Worm (Caenorhabditis elegans) whole organism, late embryonic: ENCODE measurements around the gene M01H9.3.
A peak's percentile ranks its signal among the peaks of the same experiment; 100 is the strongest.

ENCODE experiments used
- C08G9.2 ChIP-seq: sonication (generic microtip); optimal IDR thresholded peaks from 2 replicates; lab custom pipeline; 2016; ENCODE audit warnings: mild to moderate bottlenecking, missing genetic modification characterization, moderate library complexity, missing compliant biosample characterization
- F13H6.1 ChIP-seq: sonication (generic microtip); optimal IDR thresholded peaks from 2 replicates; lab custom pipeline; 2016; ENCODE audit warnings: missing genetic modification characterization, missing compliant biosample characterization
- ahr-1 ChIP-seq: sonication (generic microtip); optimal IDR thresholded peaks from 2 replicates; lab custom pipeline; 2016; ENCODE audit warnings: missing genetic modification characterization, missing compliant biosample characterization
- ama-1 ChIP-seq: fragments of 150-350 bp; optimal IDR thresholded peaks from 2 replicates; lab custom pipeline; 2014
- ceh-14 ChIP-seq: sonication (generic microtip); optimal IDR thresholded peaks from 2 replicates; lab custom pipeline; 2016; ENCODE audit warnings: missing genotype, missing genetic modification characterization, missing compliant biosample characterization
- ceh-19 ChIP-seq: fragments of 200-800 bp; sonication (Bioruptor generic); optimal IDR thresholded peaks from 2 replicates; lab custom pipeline; 2018; ENCODE audit warnings: mild to moderate bottlenecking, missing genetic modification characterization, missing compliant biosample characterization
- ceh-30 ChIP-seq: fragments of 150-350 bp; optimal IDR thresholded peaks from 2 replicates; lab custom pipeline; 2014; ENCODE audit warnings: missing biosample characterization, missing genetic modification characterization
- ceh-31 ChIP-seq: sonication (generic microtip); optimal IDR thresholded peaks from 2 replicates; lab custom pipeline; 2016; ENCODE audit warnings: missing genetic modification characterization, missing compliant biosample characterization
- ceh-34 ChIP-seq: sonication (generic microtip); optimal IDR thresholded peaks from 2 replicates; lab custom pipeline; 2016; ENCODE audit warnings: mild to moderate bottlenecking, missing genetic modification characterization, missing compliant biosample characterization
- ceh-45 ChIP-seq: fragments of 200-800 bp; sonication (Bioruptor generic); IDR thresholded peaks from 2 replicates; pipeline ENCODE4 v1.3.6; 2022; ENCODE audit warnings: missing genetic modification reagents, missing genetic modification characterization, missing compliant biosample characterization
- ceh-6 ChIP-seq: fragments of 200-800 bp; sonication (Bioruptor generic); optimal IDR thresholded peaks from 2 replicates; lab custom pipeline; 2018; ENCODE audit warnings: mild to moderate bottlenecking, missing genetic modification characterization, missing compliant biosample characterization
- ceh-9 ChIP-seq: sonication (generic microtip); optimal IDR thresholded peaks from 2 replicates; lab custom pipeline; 2016; ENCODE audit warnings: mild to moderate bottlenecking, missing genetic modification characterization, inconsistent platforms, missing compliant biosample characterization
- che-1 ChIP-seq: sonication (generic microtip); optimal IDR thresholded peaks from 2 replicates; lab custom pipeline; 2016; ENCODE audit warnings: mild to moderate bottlenecking, missing genetic modification characterization, missing compliant biosample characterization
- dmd-4 ChIP-seq: sonication (generic microtip); optimal IDR thresholded peaks from 2 replicates; lab custom pipeline; 2016; ENCODE audit warnings: borderline replicate concordance, missing genetic modification characterization, missing compliant biosample characterization
- dve-1 ChIP-seq: sonication (generic microtip); optimal IDR thresholded peaks from 2 replicates; lab custom pipeline; 2017; ENCODE audit warnings: antibody characterized with exemption, mild to moderate bottlenecking, missing genetic modification characterization, missing compliant biosample characterization
- elt-2 ChIP-seq: sonication (generic microtip); optimal IDR thresholded peaks from 2 replicates; lab custom pipeline; 2016; ENCODE audit warnings: missing genetic modification reagents, missing genetic modification characterization, missing compliant biosample characterization
- ets-4 ChIP-seq: sonication (generic microtip); optimal IDR thresholded peaks from 2 replicates; lab custom pipeline; 2016; ENCODE audit warnings: missing genetic modification characterization, missing compliant biosample characterization
- fax-1 ChIP-seq: sonication (generic microtip); optimal IDR thresholded peaks from 2 replicates; lab custom pipeline; 2016; ENCODE audit warnings: missing genotype, missing genetic modification characterization, missing compliant biosample characterization
- hlh-13 ChIP-seq: fragments of 200-800 bp; sonication (Bioruptor generic); optimal IDR thresholded peaks from 2 replicates; lab custom pipeline; 2018; ENCODE audit warnings: mild to moderate bottlenecking, missing genetic modification characterization, missing compliant biosample characterization
- mec-3 ChIP-seq: sonication (generic microtip); optimal IDR thresholded peaks from 2 replicates; lab custom pipeline; 2016; ENCODE audit warnings: borderline replicate concordance, missing genetic modification characterization, missing compliant biosample characterization
- nfya-1 ChIP-seq: sonication (generic microtip); optimal IDR thresholded peaks from 2 replicates; lab custom pipeline; 2017; ENCODE audit warnings: missing genetic modification characterization, mild to moderate bottlenecking, missing compliant biosample characterization, antibody characterized with exemption, moderate library complexity
- nhr-232 ChIP-seq: sonication (generic microtip); optimal IDR thresholded peaks from 2 replicates; lab custom pipeline; 2016; ENCODE audit warnings: missing genetic modification characterization, missing compliant biosample characterization
- odd-2 ChIP-seq: sonication (generic microtip); optimal IDR thresholded peaks from 2 replicates; lab custom pipeline; 2017; ENCODE audit warnings: antibody characterized with exemption, mild to moderate bottlenecking, missing genetic modification characterization, missing compliant biosample characterization
- pag-3 ChIP-seq: sonication (generic microtip); optimal IDR thresholded peaks from 2 replicates; lab custom pipeline; 2016; ENCODE audit warnings: missing compliant biosample characterization, missing genetic modification characterization, borderline replicate concordance
- pat-9 ChIP-seq: fragments of 200-800 bp; sonication (Bioruptor generic); optimal IDR thresholded peaks from 2 replicates; lab custom pipeline; 2018; ENCODE audit warnings: mild to moderate bottlenecking, missing genetic modification characterization, moderate library complexity, missing compliant biosample characterization
- pax-1 ChIP-seq: fragments of 150-350 bp; optimal IDR thresholded peaks from 2 replicates; lab custom pipeline; 2014; ENCODE audit warnings: missing biosample characterization, missing genetic modification characterization
- pha-4 ChIP-seq: fragments of 150-350 bp; optimal IDR thresholded peaks from 2 replicates; lab custom pipeline; 2018; ENCODE audit warnings: missing biosample characterization, missing genetic modification reagents, missing genetic modification characterization
- pqm-1 ChIP-seq: sonication (generic microtip); optimal IDR thresholded peaks from 2 replicates; lab custom pipeline; 2016; ENCODE audit warnings: missing genetic modification characterization, missing compliant biosample characterization
- ref-2 ChIP-seq: sonication (generic microtip); optimal IDR thresholded peaks from 2 replicates; lab custom pipeline; 2016; ENCODE audit warnings: missing genetic modification characterization, missing compliant biosample characterization
- sox-2 ChIP-seq: fragments of 200-800 bp; sonication (Bioruptor generic); IDR thresholded peaks from 2 replicates; pipeline ENCODE4 v1.3.6; 2022; ENCODE audit warnings: missing genetic modification reagents, missing genetic modification characterization, missing compliant biosample characterization
- syd-9 ChIP-seq: sonication (generic microtip); optimal IDR thresholded peaks from 2 replicates; lab custom pipeline; 2016; ENCODE audit warnings: mild to moderate bottlenecking, missing genetic modification characterization, moderate library complexity, missing compliant biosample characterization
- tbx-7 ChIP-seq: sonication (generic microtip); optimal IDR thresholded peaks from 2 replicates; lab custom pipeline; 2016; ENCODE audit warnings: missing genotype, missing genetic modification characterization, missing compliant biosample characterization
- ttx-3 ChIP-seq: sonication (generic microtip); optimal IDR thresholded peaks from 2 replicates; lab custom pipeline; 2016; ENCODE audit warnings: missing genetic modification reagents, missing genetic modification characterization, missing compliant biosample characterization
- unc-3 ChIP-seq, 2 experiments: fragments of 200-800 bp in 1 of 2; sonication (Bioruptor generic) in 1 of 2; sonication (generic microtip) in 1 of 2; conservative IDR thresholded peaks in 1 of 2; optimal IDR thresholded peaks in 1 of 2; 2 replicates each; pipeline versions ENCODE4 v1.3.6 to Lab custom; 2016 to 2022; ENCODE audit warnings: missing compliant biosample characterization in 2 of 2, missing genetic modification characterization in 2 of 2, missing genetic modification reagents in 1 of 2
- unc-42 ChIP-seq: sonication (generic microtip); optimal IDR thresholded peaks from 2 replicates; lab custom pipeline; 2016; ENCODE audit warnings: missing genotype, missing genetic modification characterization, missing compliant biosample characterization
- unc-55 ChIP-seq: sonication (generic microtip); optimal IDR thresholded peaks from 2 replicates; lab custom pipeline; 2017; ENCODE audit warnings: missing biosample characterization, missing genetic modification reagents, missing genetic modification characterization
- unc-86 ChIP-seq: sonication (generic microtip); optimal IDR thresholded peaks from 2 replicates; lab custom pipeline; 2016; ENCODE audit warnings: missing genetic modification characterization, missing compliant biosample characterization
- ztf-16 ChIP-seq: sonication (generic microtip); optimal IDR thresholded peaks from 2 replicates; lab custom pipeline; 2017; ENCODE audit warnings: missing genetic modification characterization, missing compliant biosample characterization

Gene M01H9.3

DNA sequence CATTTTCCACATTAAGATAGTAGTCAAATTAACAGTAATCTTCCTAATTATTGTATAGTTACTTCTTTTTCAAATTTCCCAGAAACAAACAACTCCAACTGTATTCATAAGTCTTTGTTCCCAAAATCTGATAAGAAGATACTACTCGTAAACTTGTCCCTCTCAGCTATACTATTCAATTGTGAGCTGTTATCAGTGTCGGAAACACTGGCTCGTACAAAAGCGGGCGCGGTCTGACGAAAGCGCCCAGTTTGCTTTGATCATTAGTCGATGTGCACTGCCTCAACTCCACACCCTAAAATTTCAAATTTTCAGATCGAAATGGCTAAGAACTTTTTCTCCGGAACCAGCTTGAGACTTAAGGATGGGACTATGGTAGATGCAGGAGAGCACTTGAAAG is 9.9 kb upstream of the M01H9.3 start, which contains the start of gene trx-3:
TSS of gene trx-3 (plus strand) at position 291 of the 400 bp plus-strand sequence.
- TF ChIP-seq ceh-6 (GFP tag; lab: Kevin White, UChicago) (no peak), unc-55 (no peak), che-1 (no peak), ztf-16 (no peak), pat-9 (tag; lab: Kevin White, UChicago) (no peak), pag-3 (tag; lab: Kevin White, UChicago) (no peak)

DNA sequence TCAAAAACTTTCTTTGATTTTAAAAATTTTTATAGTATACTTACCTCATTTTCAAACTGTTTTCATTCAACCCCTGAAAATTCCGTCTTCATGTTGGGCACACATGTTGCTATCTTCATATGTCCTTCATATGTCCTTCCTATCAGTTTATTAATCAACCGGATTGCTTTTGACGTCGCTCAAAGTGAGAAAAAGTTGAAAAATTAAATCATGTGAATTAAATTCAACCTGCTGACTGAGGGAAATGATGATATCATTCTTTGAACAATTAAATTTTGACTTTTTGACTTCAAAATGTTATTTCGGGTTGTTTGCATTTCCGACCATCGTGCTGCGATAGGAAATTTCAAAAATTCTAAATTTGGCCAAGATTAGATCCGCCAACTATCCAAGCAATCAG is 7.7 kb upstream of the M01H9.3 start:
- no peak for TF ChIP-seq pax-1 (tag; lab: Kevin White, UChicago)
- TF ChIP-seq unc-42 (tag; lab: Kevin White, UChicago): no peak
- TF ChIP-seq pha-4 (tag; lab: Kevin White, UChicago): no peak
- TF ChIP-seq unc-3 (GFP tag; conservative IDR thresholded peaks at IDR 0.05; lab: Robert Waterston, UW): no peak
- TF ChIP-seq unc-3 (tag; optimal IDR thresholded peaks at IDR 0.05; lab: Kevin White, UChicago): no peak
- TF ChIP-seq unc-86 (tag; lab: Kevin White, UChicago): no peak
- no peak for TF ChIP-seq dmd-4 (tag; lab: Kevin White, UChicago)
- TF ChIP-seq ceh-31 (tag; lab: Kevin White, UChicago): no peak
- no peak for TF ChIP-seq syd-9 (tag; lab: Kevin White, UChicago)
- no peak for TF ChIP-seq ttx-3 (tag; lab: Kevin White, UChicago)
- TF ChIP-seq odd-2: no peak
- TF ChIP-seq ama-1 (lab: Kevin White, UChicago): no peak
- no peak for TF ChIP-seq ceh-34 (tag; lab: Kevin White, UChicago)
- no peak for TF ChIP-seq fax-1 (tag; lab: Kevin White, UChicago)
- TF ChIP-seq ceh-19: no peak
- no peak for TF ChIP-seq nhr-232 (tag; lab: Kevin White, UChicago)

DNA sequence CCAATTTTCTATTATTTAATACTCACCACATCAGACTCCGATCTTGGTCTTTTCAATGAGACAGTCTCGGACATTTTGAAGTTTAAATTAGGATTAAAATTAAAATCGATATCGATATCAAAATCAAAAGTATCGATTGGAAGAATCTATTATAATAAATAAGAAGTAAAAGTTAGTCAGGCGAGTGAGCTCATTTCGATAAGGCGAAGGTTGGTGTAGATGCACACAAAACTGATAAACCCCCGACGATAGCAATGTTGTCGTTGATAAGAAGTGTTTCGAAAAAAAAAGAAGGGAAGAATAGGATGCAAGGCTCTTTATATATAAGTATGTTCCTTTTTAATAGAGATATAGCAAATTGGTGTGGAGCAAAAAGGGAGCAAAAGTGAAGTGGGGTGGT is 5.7 kb upstream of the M01H9.3 start, which contains the start of gene M01H9.4:
TSS of gene M01H9.4 (minus strand) at position 379 of the 400 bp plus-strand sequence.
- TF ChIP-seq pqm-1 (tag; lab: Kevin White, UChicago) (peak; percentile 4), dve-1 (tag; lab: Kevin White, UChicago) (no peak), elt-2 (tag; lab: Kevin White, UChicago) (peak; percentile 98)

DNA sequence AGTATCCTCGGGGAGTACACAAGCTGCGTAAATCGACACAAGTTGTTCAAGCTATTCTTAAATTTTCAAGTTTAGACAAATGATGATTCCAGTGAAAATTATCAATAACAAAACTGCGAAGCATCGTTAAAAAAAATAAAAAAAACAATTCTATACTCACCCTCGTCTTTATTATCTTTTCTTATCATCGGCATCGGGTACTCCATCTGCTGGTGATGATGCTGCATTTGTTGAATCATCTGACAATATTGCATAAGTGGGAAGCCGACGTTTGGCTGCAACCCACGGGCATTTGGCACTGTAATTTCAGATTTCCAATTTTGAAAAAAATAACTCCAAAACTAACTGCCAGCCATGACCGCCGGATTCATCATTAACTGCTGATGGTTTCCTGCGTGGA is 4.4 kb upstream of the M01H9.3 start:
- no peak for TF ChIP-seq ceh-19
- TF ChIP-seq fax-1 (tag; lab: Kevin White, UChicago): no peak
- no peak for TF ChIP-seq sox-2
- no peak for TF ChIP-seq nfya-1 (tag; lab: Kevin White, UChicago)
- TF ChIP-seq unc-3 (GFP tag; conservative IDR thresholded peaks at IDR 0.05; lab: Robert Waterston, UW): no peak
- TF ChIP-seq unc-3 (tag; optimal IDR thresholded peaks at IDR 0.05; lab: Kevin White, UChicago): no peak
- TF ChIP-seq ref-2 (tag; lab: Kevin White, UChicago): no peak
- TF ChIP-seq, all 69 proteins: peak for 0

DNA sequence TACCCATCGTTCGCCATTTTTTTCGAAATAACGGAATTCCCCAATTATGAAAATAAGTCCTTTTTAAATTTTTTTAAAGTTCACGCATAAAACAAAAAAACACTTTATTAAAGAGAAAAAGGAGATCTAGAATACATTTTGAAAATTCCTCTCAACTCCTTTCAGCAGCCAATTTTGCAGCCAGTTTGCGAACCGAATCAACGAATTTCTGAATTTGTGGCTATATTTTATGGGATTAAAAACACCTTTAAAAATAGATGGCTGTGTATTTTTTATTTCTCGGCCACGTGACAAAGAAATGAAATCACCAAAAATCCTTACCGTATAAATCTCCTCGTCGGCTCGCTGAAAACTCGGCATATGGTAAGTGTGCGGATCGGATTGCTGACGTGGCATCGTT is 3.2 kb upstream of the M01H9.3 start, which contains the start of gene M01H9.10:
TSS of gene M01H9.10 (minus strand) at position 101 of the 400 bp plus-strand sequence.
- no peak for TF ChIP-seq ceh-30 (tag; lab: Kevin White, UChicago)
- no peak for TF ChIP-seq elt-2 (tag; lab: Kevin White, UChicago)
- TF ChIP-seq ceh-45: no peak
- TF ChIP-seq ets-4 (tag; lab: Kevin White, UChicago): no peak
- no peak for TF ChIP-seq C08G9.2
- TF ChIP-seq ceh-9 (tag; lab: Kevin White, UChicago): no peak
- TF ChIP-seq unc-55: no peak
- no peak for TF ChIP-seq ceh-14 (tag; lab: Kevin White, UChicago)
- no peak for TF ChIP-seq hlh-13 (GFP tag; lab: Kevin White, UChicago)
- no peak for TF ChIP-seq nfya-1 (tag; lab: Kevin White, UChicago)
- TF ChIP-seq syd-9 (tag; lab: Kevin White, UChicago): no peak
- TF ChIP-seq ahr-1 (tag; lab: Kevin White, UChicago): no peak
- TF ChIP-seq mec-3 (tag; lab: Kevin White, UChicago): no peak
- no peak for TF ChIP-seq pax-1 (tag; lab: Kevin White, UChicago)
- TF ChIP-seq ceh-34 (tag; lab: Kevin White, UChicago): no peak
- TF ChIP-seq tbx-7: no peak
- no peak for TF ChIP-seq che-1
- no peak for TF ChIP-seq F13H6.1 (tag; lab: Kevin White, UChicago)
- no peak for TF ChIP-seq pat-9 (tag; lab: Kevin White, UChicago)
- no peak for TF ChIP-seq dve-1 (tag; lab: Kevin White, UChicago)
